Worm (Caenorhabditis elegans) whole organism, L1 larva: ENCODE data around the gene unc-129.
A peak's percentile ranks its signal among the peaks of the same experiment; 100 is the strongest.

ENCODE experiments used
- C04F5.9 ChIP-seq: sonication (generic microtip); optimal IDR thresholded peaks from 2 replicates; lab custom pipeline; 2016; ENCODE audit warnings: missing genetic modification characterization, missing compliant biosample characterization
- C16A3.4 ChIP-seq: fragments of 150-350 bp; optimal IDR thresholded peaks from 2 replicates; lab custom pipeline; 2014; ENCODE audit warnings: missing biosample characterization, missing genetic modification characterization
- C34B4.2 ChIP-seq: sonication (generic microtip); optimal IDR thresholded peaks from 2 replicates; lab custom pipeline; 2017; ENCODE audit warnings: mild to moderate bottlenecking, missing genetic modification characterization, missing compliant biosample characterization
- aly-2 ChIP-seq: fragments of 150-350 bp; optimal IDR thresholded peaks from 2 replicates; lab custom pipeline; 2014; ENCODE audit warnings: missing biosample characterization, missing genetic modification characterization
- blmp-1 ChIP-seq: fragments of 150-350 bp; optimal IDR thresholded peaks from 2 replicates; lab custom pipeline; 2014; ENCODE audit warnings: missing biosample characterization, missing genetic modification characterization
- ceh-63 ChIP-seq: fragments of 200-800 bp; sonication (Bioruptor generic); optimal IDR thresholded peaks from 2 replicates; lab custom pipeline; 2018; ENCODE audit warnings: mild to moderate bottlenecking, missing genetic modification characterization, missing compliant biosample characterization
- ceh-88 ChIP-seq: fragments of 200-800 bp; sonication (Bioruptor generic); IDR thresholded peaks from 2 replicates; pipeline ENCODE4 v1.3.6; 2022; ENCODE audit warnings: missing genetic modification characterization, missing compliant biosample characterization
- dsc-1 ChIP-seq: sonication (generic microtip); optimal IDR thresholded peaks from 2 replicates; lab custom pipeline; 2016; ENCODE audit warnings: mild to moderate bottlenecking, missing genetic modification characterization, missing compliant biosample characterization
- efl-1 ChIP-seq, 4 experiments: fragments of 150-350 bp; optimal IDR thresholded peaks in 3 of 4; peaks in 1 of 4; 1 replicate in 1 of 4; 2 replicates in 3 of 4; lab custom pipeline; 2014; ENCODE audit warnings: missing biosample characterization in 2 of 4, missing genetic modification characterization in 2 of 4, missing genetic modification reagents in 2 of 4
- egl-13 ChIP-seq: sonication (generic microtip); optimal IDR thresholded peaks from 2 replicates; lab custom pipeline; 2016; ENCODE audit warnings: missing genotype, missing genetic modification reagents, missing genetic modification characterization, missing compliant biosample characterization
- elt-2 ChIP-seq: sonication (generic microtip); optimal IDR thresholded peaks from 2 replicates; lab custom pipeline; 2016; ENCODE audit warnings: missing genetic modification characterization, mild to moderate bottlenecking, inconsistent platforms, missing compliant biosample characterization, missing genetic modification reagents
- ets-5 ChIP-seq: fragments of 200-800 bp; sonication (Bioruptor generic); IDR thresholded peaks from 2 replicates; pipeline ENCODE4 v1.3.6; 2022; ENCODE audit warnings: missing genetic modification characterization, missing compliant biosample characterization
- fkh-10 ChIP-seq: sonication (generic microtip); optimal IDR thresholded peaks from 2 replicates; lab custom pipeline; 2017; ENCODE audit warnings: missing biosample characterization, missing genetic modification reagents, missing genetic modification characterization
- fkh-8 ChIP-seq: sonication (generic microtip); optimal IDR thresholded peaks from 2 replicates; lab custom pipeline; 2016; ENCODE audit warnings: mild to moderate bottlenecking, missing genetic modification characterization, missing compliant biosample characterization
- hpl-2 ChIP-seq: fragments of 150-350 bp; optimal IDR thresholded peaks from 2 replicates; lab custom pipeline; 2014; ENCODE audit warnings: missing biosample characterization, missing genetic modification reagents, missing genetic modification characterization
- isw-1 ChIP-seq: fragments of 200-800 bp; sonication (Bioruptor generic); IDR thresholded peaks from 2 replicates; pipeline ENCODE4 v1.3.6; 2022; ENCODE audit warnings: missing genetic modification characterization, missing compliant biosample characterization
- jun-1 ChIP-seq: fragments of 150-350 bp; optimal IDR thresholded peaks from 2 replicates; lab custom pipeline; 2014; ENCODE audit warnings: missing biosample characterization, missing genetic modification reagents, missing genetic modification characterization
- lin-13 ChIP-seq: fragments of 150-350 bp; optimal IDR thresholded peaks from 2 replicates; lab custom pipeline; 2014; ENCODE audit warnings: missing biosample characterization, missing genetic modification reagents, missing genetic modification characterization
- lin-14 ChIP-seq: fragments of 200-800 bp; sonication (Bioruptor generic); optimal IDR thresholded peaks from 2 replicates; lab custom pipeline; 2018; ENCODE audit warnings: mild to moderate bottlenecking, missing genetic modification characterization, moderate library complexity, missing compliant biosample characterization
- lin-15B ChIP-seq: fragments of 150-350 bp; sonication (generic microtip); optimal IDR thresholded peaks from 3 replicates; lab custom pipeline; 2014; ENCODE audit warnings: missing biosample characterization, missing genetic modification characterization
- lin-35 ChIP-seq, 2 experiments: fragments of 150-350 bp; optimal IDR thresholded peaks; 2 replicates each; lab custom pipeline; 2014; ENCODE audit warnings: missing biosample characterization in 2 of 2, missing genetic modification characterization in 2 of 2, missing genetic modification reagents in 2 of 2
- mdl-1 ChIP-seq, 2 experiments: fragments of 150-350 bp; optimal IDR thresholded peaks; 2 replicates each; lab custom pipeline; 2014 to 2017; ENCODE audit warnings: missing biosample characterization in 2 of 2, missing genetic modification characterization in 2 of 2, inconsistent platforms in 1 of 2
- mep-1 ChIP-seq: fragments of 150-350 bp; optimal IDR thresholded peaks from 2 replicates; lab custom pipeline; 2014; ENCODE audit warnings: missing biosample characterization, missing genetic modification characterization
- nhr-11 ChIP-seq: fragments of 150-350 bp; optimal IDR thresholded peaks from 2 replicates; lab custom pipeline; 2014; ENCODE audit warnings: missing biosample characterization, missing genetic modification characterization
- nhr-28 ChIP-seq: fragments of 150-350 bp; optimal IDR thresholded peaks from 2 replicates; lab custom pipeline; 2014; ENCODE audit warnings: missing biosample characterization, missing genetic modification characterization
- nhr-71 ChIP-seq: sonication (generic microtip); optimal IDR thresholded peaks from 2 replicates; lab custom pipeline; 2016; ENCODE audit warnings: mild to moderate bottlenecking, missing genetic modification characterization, moderate library complexity, missing compliant biosample characterization
- nhr-84 ChIP-seq: sonication (generic microtip); optimal IDR thresholded peaks from 2 replicates; lab custom pipeline; 2017; ENCODE audit warnings: missing biosample characterization, missing genetic modification characterization
- pag-3 ChIP-seq: sonication (generic microtip); optimal IDR thresholded peaks from 2 replicates; lab custom pipeline; 2017; ENCODE audit warnings: missing genetic modification characterization, mild to moderate bottlenecking, missing compliant biosample characterization, antibody characterized with exemption, borderline replicate concordance; ENCODE audit not compliant: insufficient read depth
- pax-3 ChIP-seq: fragments of 200-800 bp; sonication (Bioruptor generic); optimal IDR thresholded peaks from 2 replicates; lab custom pipeline; 2018; ENCODE audit warnings: mild to moderate bottlenecking, missing genetic modification characterization, moderate library complexity, missing compliant biosample characterization
- pqm-1 ChIP-seq: sonication (generic microtip); optimal IDR thresholded peaks from 3 replicates; lab custom pipeline; 2017; ENCODE audit warnings: missing biosample characterization, missing genetic modification characterization
- rnt-1 ChIP-seq: sonication (generic microtip); optimal IDR thresholded peaks from 2 replicates; lab custom pipeline; 2016; ENCODE audit warnings: mild to moderate bottlenecking, missing genetic modification characterization, moderate library complexity, missing compliant biosample characterization
- snpc-4 ChIP-seq: fragments of 150-350 bp; optimal IDR thresholded peaks from 2 replicates; lab custom pipeline; 2014; ENCODE audit warnings: missing biosample characterization, missing genetic modification characterization
- sox-4 ChIP-seq: sonication (generic microtip); optimal IDR thresholded peaks from 2 replicates; lab custom pipeline; 2016; ENCODE audit warnings: missing genetic modification characterization, missing compliant biosample characterization
- sptf-1 ChIP-seq: fragments of 150-350 bp; optimal IDR thresholded peaks from 2 replicates; lab custom pipeline; 2014; ENCODE audit warnings: missing biosample characterization, missing genetic modification characterization
- sup-37 ChIP-seq: fragments of 200-800 bp; sonication (Bioruptor generic); optimal IDR thresholded peaks from 2 replicates; lab custom pipeline; 2018; ENCODE audit warnings: mild to moderate bottlenecking, missing genetic modification characterization, missing compliant biosample characterization
- unc-130 ChIP-seq: fragments of 150-350 bp; optimal IDR thresholded peaks from 2 replicates; lab custom pipeline; 2017; ENCODE audit warnings: missing biosample characterization, missing genetic modification characterization, inconsistent platforms
- unc-62 ChIP-seq: fragments of 150-350 bp; optimal IDR thresholded peaks from 2 replicates; lab custom pipeline; 2014; ENCODE audit warnings: missing biosample characterization, missing genetic modification reagents, missing genetic modification characterization
- unc-98 ChIP-seq: fragments of 200-800 bp; sonication (Bioruptor generic); IDR thresholded peaks from 2 replicates; pipeline ENCODE4 v1.3.6; 2022; ENCODE audit warnings: missing genetic modification characterization, missing compliant biosample characterization
- vab-15 ChIP-seq: sonication (generic microtip); optimal IDR thresholded peaks from 2 replicates; lab custom pipeline; 2017; ENCODE audit warnings: missing genotype, mild to moderate bottlenecking, missing genetic modification characterization, missing compliant biosample characterization
- zip-4 ChIP-seq: fragments of 200-800 bp; sonication (Bioruptor generic); optimal IDR thresholded peaks from 2 replicates; lab custom pipeline; 2018; ENCODE audit warnings: mild to moderate bottlenecking, missing genetic modification characterization, moderate library complexity, missing compliant biosample characterization

unc-129 gene

DNA sequence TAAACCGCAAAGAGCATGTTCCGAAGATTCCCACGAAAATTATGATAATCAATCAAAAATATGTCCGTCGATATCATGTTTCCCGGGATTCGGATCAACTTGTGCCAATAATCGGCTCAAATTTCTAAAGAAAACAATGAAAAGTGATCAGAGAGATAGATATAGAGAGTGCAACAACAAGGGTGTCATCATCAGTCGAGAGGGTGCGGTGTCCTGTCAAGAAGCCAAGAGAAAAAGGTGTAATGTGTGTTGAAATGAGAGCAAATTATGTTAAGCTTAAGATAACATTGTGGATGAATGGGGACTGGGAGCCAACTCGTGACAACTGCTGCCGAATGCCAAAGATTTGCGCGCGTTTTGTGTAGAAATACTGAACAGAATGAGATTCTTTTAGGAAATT, 2.7 kb upstream of the unc-129 start:
- peak; percentile 12 for TF ChIP-seq nhr-71
- no peak for TF ChIP-seq pag-3 (tag; lab: Kevin White, UChicago)
- no peak for TF ChIP-seq sup-37 (GFP tag; lab: Kevin White, UChicago)
- peak; percentile 25 for TF ChIP-seq rnt-1 (tag; lab: Kevin White, UChicago)
- no peak for TF ChIP-seq ceh-63 (GFP tag; lab: Kevin White, UChicago)
- no peak for TF ChIP-seq lin-35 (GFP tag; optimal IDR thresholded peaks at IDR 0.05; lab: Kevin White, UChicago)
- peak; percentile 40 for TF ChIP-seq lin-14
- no peak for TF ChIP-seq sptf-1 (tag; lab: Kevin White, UChicago)
- no peak for TF ChIP-seq jun-1 (tag; lab: Kevin White, UChicago)

ce11 chrIV:9002636-9003035, 2.6 kb downstream of the unc-129 start, which contains the start of gene C53D6.8:
Gene C53D6.8, minus strand, starts transcription at chrIV:9002736.
- TF ChIP-seq blmp-1 (tag; lab: Kevin White, UChicago) (no peak), ets-5 (GFP tag; lab: Robert Waterston, UW) (no peak), pax-3 (tag; lab: Kevin White, UChicago) (no peak), nhr-28 (tag; lab: Kevin White, UChicago) (no peak), sox-4 (no peak), unc-62 (GFP tag; lab: Kevin White, UChicago) (no peak), ceh-63 (GFP tag; lab: Kevin White, UChicago) (no peak), fkh-8 (tag; lab: Kevin White, UChicago) (no peak), dsc-1 (tag; lab: Kevin White, UChicago) (no peak), nhr-11 (tag; lab: Kevin White, UChicago) (no peak), unc-98 (GFP tag; lab: Robert Waterston, UW) (no peak), nhr-71 (no peak), isw-1 (GFP tag; lab: Robert Waterston, UW) (no peak), C04F5.9 (tag; lab: Kevin White, UChicago) (no peak), ceh-88 (GFP tag; lab: Robert Waterston, UW) (no peak)

DNA sequence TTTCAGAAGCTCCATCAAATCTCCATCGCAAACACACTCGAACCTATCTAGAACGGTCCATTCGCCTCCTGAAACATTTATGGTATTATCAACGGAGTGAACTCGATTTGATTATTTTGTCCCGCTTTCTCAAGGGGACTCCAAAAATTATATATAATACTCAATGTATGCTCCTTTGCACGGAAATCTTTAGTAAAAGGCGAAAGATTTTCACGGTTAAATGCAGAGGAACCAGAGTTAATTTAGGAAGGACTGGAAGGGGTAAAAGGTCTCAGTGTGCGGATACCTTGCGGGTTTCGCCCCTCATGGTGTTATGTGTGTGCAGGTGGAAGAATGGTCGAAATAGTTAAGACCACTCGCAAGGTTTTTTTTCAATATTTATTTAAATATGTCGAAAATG, 4.0 kb downstream of the unc-129 start:
- TF ChIP-seq snpc-4 (tag; lab: Kevin White, UChicago) (peak; percentile 79), mdl-1 (tag; optimal IDR thresholded peaks at IDR 0.05; lab: Kevin White, UChicago) (no peak)
- TF ChIP-seq, all 84 proteins: peak for 1

- TF ChIP-seq lin-13 (GFP tag; lab: Kevin White, UChicago), result no peak
- TF ChIP-seq sup-37 (GFP tag; lab: Kevin White, UChicago), result no peak
- TF ChIP-seq efl-1 (optimal IDR thresholded peaks at IDR 0.05; lab: Kevin White, UChicago), result no peak
- no peak for TF ChIP-seq efl-1 (GFP tag; optimal IDR thresholded peaks at IDR 0.05 in 1 of 2; lab: Kevin White, UChicago)
- TF ChIP-seq vab-15 (tag; lab: Kevin White, UChicago), result no peak
- TF ChIP-seq aly-2 (tag; lab: Kevin White, UChicago), result no peak
- TF ChIP-seq elt-2 (tag; lab: Kevin White, UChicago), result no peak
- no peak for TF ChIP-seq C04F5.9 (tag; lab: Kevin White, UChicago)
- TF ChIP-seq lin-15B, result no peak
Observed at ce11 chrIV:9000664-9001063, 4.5 kb downstream of the unc-129 start.

ce11 chrIV:8994487-8994886, 10.7 kb downstream of the unc-129 start:
- TF ChIP-seq nhr-84 (no peak), ceh-63 (GFP tag; lab: Kevin White, UChicago) (no peak), mep-1 (no peak), sox-4 (no peak), pag-3 (tag; lab: Kevin White, UChicago) (no peak), egl-13 (tag; lab: Kevin White, UChicago) (no peak), pqm-1 (tag; lab: Kevin White, UChicago) (no peak), fkh-10 (GFP tag; lab: Kevin White, UChicago) (no peak), zip-4 (no peak), C16A3.4 (tag; lab: Kevin White, UChicago) (no peak), hpl-2 (GFP tag; lab: Kevin White, UChicago) (no peak), C34B4.2 (tag; lab: Kevin White, UChicago) (no peak), unc-130 (tag; lab: Kevin White, UChicago) (no peak)
- TF ChIP-seq, all 84 proteins: peak for 0
